Fruit fly (Drosophila melanogaster) whole organism, embryonic: ENCODE results near the gene CG3632.
A peak's percentile ranks its signal among the peaks of the same experiment; 100 is the strongest.

ENCODE experiments used
- CG11085 ChIP-seq: fragments of 200-800 bp; sonication (Bioruptor generic); IDR thresholded peaks from 2 replicates; pipeline ENCODE4 v1.3.6; 2022; ENCODE audit warnings: missing biosample characterization, missing genetic modification characterization
- CG11723 ChIP-seq: fragments of 200-800 bp; sonication (Bioruptor generic); optimal IDR thresholded peaks from 2 replicates; lab custom pipeline; 2017; ENCODE audit warnings: missing biosample characterization, mild to moderate bottlenecking, missing genetic modification characterization
- CG12769 ChIP-seq: fragments of 200-800 bp; sonication (Bioruptor generic); optimal IDR thresholded peaks from 2 replicates; lab custom pipeline; 2019; ENCODE audit warnings: missing biosample characterization, mild to moderate bottlenecking, missing genetic modification characterization, moderate library complexity
- CG15269 ChIP-seq: fragments of 200-800 bp; sonication (Bioruptor generic); optimal IDR thresholded peaks from 2 replicates; lab custom pipeline; 2018; ENCODE audit warnings: missing biosample characterization, mild to moderate bottlenecking, missing genetic modification characterization, moderate library complexity
- CG17186 ChIP-seq: fragments of 200-800 bp; sonication (Bioruptor generic); optimal IDR thresholded peaks from 3 replicates; lab custom pipeline; 2017; ENCODE audit warnings: missing biosample characterization, missing genetic modification reagents, missing genetic modification characterization
- CG17912 ChIP-seq: fragments of 200-800 bp; sonication (Bioruptor generic); optimal IDR thresholded peaks from 2 replicates; lab custom pipeline; 2018; ENCODE audit warnings: missing biosample characterization, mild to moderate bottlenecking, missing genetic modification characterization
- CG1832 ChIP-seq: fragments of 200-800 bp; sonication (Bioruptor generic); optimal IDR thresholded peaks from 2 replicates; lab custom pipeline; 2017; ENCODE audit warnings: missing biosample characterization, mild to moderate bottlenecking, missing genetic modification characterization, inconsistent platforms
- CG2116 ChIP-seq: fragments of 200-800 bp; sonication (Bioruptor generic); optimal IDR thresholded peaks from 3 replicates; lab custom pipeline; 2018; ENCODE audit warnings: missing biosample characterization, mild to moderate bottlenecking, missing genetic modification characterization
- CG2120 ChIP-seq: fragments of 200-800 bp; sonication (Bioruptor generic); optimal IDR thresholded peaks from 3 replicates; lab custom pipeline; 2016; ENCODE audit warnings: missing biosample characterization, missing genetic modification characterization
- CG2202 ChIP-seq: fragments of 200-800 bp; sonication (Bioruptor generic); optimal IDR thresholded peaks from 2 replicates; lab custom pipeline; 2018; ENCODE audit warnings: missing biosample characterization, mild to moderate bottlenecking, missing genetic modification characterization
- CG2712 ChIP-seq: fragments of 200-800 bp; optimal IDR thresholded peaks from 3 replicates; lab custom pipeline; 2019; ENCODE audit warnings: missing biosample characterization, mild to moderate bottlenecking, missing genetic modification characterization, moderate library complexity
- CG31441 ChIP-seq: fragments of 200-800 bp; sonication (Bioruptor generic); IDR thresholded peaks from 2 replicates; pipeline ENCODE4 v1.3.6; 2022; ENCODE audit warnings: missing biosample characterization, missing genetic modification characterization
- CG3163 ChIP-seq: fragments of 200-800 bp; sonication (Bioruptor generic); optimal IDR thresholded peaks from 3 replicates; lab custom pipeline; 2016; ENCODE audit warnings: missing biosample characterization, missing genetic modification characterization
- CG43689 ChIP-seq: fragments of 200-800 bp; sonication (Bioruptor generic); IDR thresholded peaks from 2 replicates; pipeline ENCODE4 v1.3.6; 2022; ENCODE audit warnings: missing biosample characterization, missing genetic modification characterization
- CG4404 ChIP-seq: fragments of 200-800 bp; sonication (Bioruptor generic); IDR thresholded peaks from 2 replicates; pipeline ENCODE4 v1.3.6; 2022; ENCODE audit warnings: missing biosample characterization, missing genetic modification characterization
- CG6854 ChIP-seq: fragments of 200-800 bp; sonication (Bioruptor generic); optimal IDR thresholded peaks from 3 replicates; lab custom pipeline; 2017; ENCODE audit warnings: missing biosample characterization, mild to moderate bottlenecking, missing genetic modification characterization
- CG7928 ChIP-seq: fragments of 200-800 bp; sonication (Bioruptor generic); optimal IDR thresholded peaks from 2 replicates; lab custom pipeline; 2017; ENCODE audit warnings: missing biosample characterization, mild to moderate bottlenecking, missing genetic modification characterization
- Deaf1 ChIP-seq: fragments of 200-800 bp; optimal IDR thresholded peaks from 3 replicates; lab custom pipeline; 2019; ENCODE audit warnings: missing biosample characterization, mild to moderate bottlenecking, missing genetic modification characterization, moderate library complexity
- Dip2 ChIP-seq: fragments of 200-800 bp; sonication (Bioruptor generic); IDR thresholded peaks from 2 replicates; pipeline ENCODE4 v1.3.6; 2022; ENCODE audit warnings: missing biosample characterization, missing genetic modification characterization
- Dip3 ChIP-seq: fragments of 200-800 bp; sonication (Bioruptor generic); optimal IDR thresholded peaks from 3 replicates; lab custom pipeline; 2016; ENCODE audit warnings: missing biosample characterization, missing genetic modification characterization
- E2f2 ChIP-seq: fragments of 200-800 bp; sonication (Bioruptor generic); IDR thresholded peaks from 2 replicates; pipeline ENCODE4 v1.3.6; 2022; ENCODE audit warnings: missing biosample characterization, missing genetic modification characterization
- ERR ChIP-seq: fragments of 200-800 bp; sonication (Bioruptor generic); optimal IDR thresholded peaks from 2 replicates; lab custom pipeline; 2016; ENCODE audit warnings: missing biosample characterization, missing genetic modification characterization
- Fer3 ChIP-seq: fragments of 200-800 bp; sonication (Bioruptor generic); optimal IDR thresholded peaks from 2 replicates; lab custom pipeline; 2018; ENCODE audit warnings: missing biosample characterization, mild to moderate bottlenecking, missing genetic modification characterization, moderate library complexity
- Gsc ChIP-seq: fragments of 200-800 bp; sonication (Bioruptor generic); IDR thresholded peaks from 2 replicates; pipeline ENCODE4 v1.3.6; 2022; ENCODE audit warnings: missing biosample characterization, missing genetic modification characterization
- H15 ChIP-seq: fragments of 200-800 bp; sonication (Bioruptor generic); IDR thresholded peaks from 3 replicates; pipeline ENCODE4 v1.3.6; 2022; ENCODE audit warnings: missing biosample characterization, missing genetic modification characterization
- H2.0 ChIP-seq: fragments of 200-800 bp; sonication (Bioruptor generic); IDR thresholded peaks from 2 replicates; pipeline ENCODE4 v1.3.6; 2022; ENCODE audit warnings: missing biosample characterization, missing genetic modification characterization
- Hr78 ChIP-seq, 2 experiments: fragments of 200-800 bp in 1 of 2; fragments of >200 bp in 1 of 2; sonication (Bioruptor generic) in 1 of 2; optimal IDR thresholded peaks; 2 replicates each; lab custom pipeline; 2017 to 2019; ENCODE audit warnings: missing biosample characterization in 2 of 2, missing genetic modification characterization in 2 of 2, mild to moderate bottlenecking in 1 of 2, moderate library complexity in 1 of 2
- NC2α ChIP-seq: fragments of 200-800 bp; sonication (Bioruptor generic); optimal IDR thresholded peaks from 2 replicates; lab custom pipeline; 2016; ENCODE audit warnings: missing biosample characterization, missing genetic modification characterization
- Ptx1 ChIP-seq: fragments of 200-800 bp; sonication (Bioruptor generic); IDR thresholded peaks from 2 replicates; pipeline ENCODE4 v1.3.6; 2022; ENCODE audit warnings: missing biosample characterization, missing genetic modification characterization
- Ravus ChIP-seq: fragments of 200-800 bp; sonication (Bioruptor generic); IDR thresholded peaks from 2 replicates; pipeline ENCODE4 v1.3.6; 2022; ENCODE audit warnings: missing biosample characterization, missing genetic modification characterization
- Xbp1 ChIP-seq: fragments of 200-800 bp; sonication (Bioruptor generic); optimal IDR thresholded peaks from 3 replicates; lab custom pipeline; 2016; ENCODE audit warnings: missing biosample characterization, mild to moderate bottlenecking, missing genetic modification characterization
- az2 ChIP-seq: fragments of 200-800 bp; sonication (Bioruptor generic); optimal IDR thresholded peaks from 3 replicates; lab custom pipeline; 2016; ENCODE audit warnings: missing biosample characterization, missing genetic modification characterization
- dan ChIP-seq: fragments of 200-800 bp; sonication (Bioruptor generic); IDR thresholded peaks from 2 replicates; pipeline ENCODE4 v1.3.6; 2022; ENCODE audit warnings: missing biosample characterization, missing genetic modification characterization
- fd102C ChIP-seq: fragments of 200-800 bp; sonication (Bioruptor generic); optimal IDR thresholded peaks from 2 replicates; lab custom pipeline; 2018; ENCODE audit warnings: missing biosample characterization, mild to moderate bottlenecking, missing genetic modification characterization, moderate library complexity
- fu2 ChIP-seq: fragments of 200-800 bp; sonication (Bioruptor generic); optimal IDR thresholded peaks from 2 replicates; lab custom pipeline; 2016; ENCODE audit warnings: missing biosample characterization, missing genetic modification characterization
- gt ChIP-seq: fragments of 200-800 bp; sonication (Bioruptor generic); IDR thresholded peaks from 2 replicates; pipeline ENCODE4 v1.3.6; 2022; ENCODE audit warnings: missing biosample characterization, missing genetic modification characterization
- hth ChIP-seq: fragments of >200 bp; optimal IDR thresholded peaks from 2 replicates; lab custom pipeline; 2017; ENCODE audit warnings: inconsistent platforms
- ind ChIP-seq: fragments of 200-800 bp; sonication (Bioruptor generic); optimal IDR thresholded peaks from 3 replicates; lab custom pipeline; 2016; ENCODE audit warnings: missing biosample characterization, missing genetic modification characterization
- jing ChIP-seq: fragments of 200-800 bp; sonication (Bioruptor generic); optimal IDR thresholded peaks from 2 replicates; lab custom pipeline; 2018; ENCODE audit warnings: missing biosample characterization, mild to moderate bottlenecking, missing genetic modification characterization
- knrl ChIP-seq: fragments of 200-800 bp; sonication (Bioruptor generic); IDR thresholded peaks from 3 replicates; pipeline ENCODE4 v1.3.6; 2022; ENCODE audit warnings: missing biosample characterization, missing genetic modification characterization; ENCODE audit not compliant: partially characterized antibody
- oc ChIP-seq: fragments of 200-800 bp; sonication (Bioruptor generic); optimal IDR thresholded peaks from 2 replicates; lab custom pipeline; 2018; ENCODE audit warnings: missing biosample characterization, mild to moderate bottlenecking, missing genetic modification characterization, moderate library complexity
- phol ChIP-seq: fragments of 200-800 bp; sonication (Bioruptor generic); optimal IDR thresholded peaks from 3 replicates; lab custom pipeline; 2018; ENCODE audit warnings: missing biosample characterization, mild to moderate bottlenecking, missing genetic modification characterization, moderate library complexity
- pros ChIP-seq: fragments of 200-800 bp; sonication (Bioruptor generic); optimal IDR thresholded peaks from 3 replicates; lab custom pipeline; 2019; ENCODE audit warnings: missing biosample characterization, mild to moderate bottlenecking, missing genetic modification characterization, moderate library complexity
- schlank ChIP-seq: fragments of 200-800 bp; sonication (Bioruptor generic); optimal IDR thresholded peaks from 2 replicates; lab custom pipeline; 2018; ENCODE audit warnings: missing biosample characterization, mild to moderate bottlenecking, missing genetic modification characterization
- sens-2 ChIP-seq: fragments of 200-800 bp; sonication (Bioruptor generic); IDR thresholded peaks from 2 replicates; pipeline ENCODE4 v1.3.6; 2022; ENCODE audit warnings: missing biosample characterization, missing genetic modification characterization
- shn ChIP-seq: fragments of 200-800 bp; sonication (Bioruptor generic); optimal IDR thresholded peaks from 3 replicates; lab custom pipeline; 2016; ENCODE audit warnings: missing biosample characterization, missing genetic modification characterization
- slbo ChIP-seq: fragments of 200-800 bp; sonication (Bioruptor generic); IDR thresholded peaks from 2 replicates; pipeline ENCODE4 v1.3.6; 2022; ENCODE audit warnings: missing biosample characterization, missing genetic modification characterization
- slp2 ChIP-seq: fragments of 200-800 bp; sonication (Bioruptor generic); optimal IDR thresholded peaks from 2 replicates; lab custom pipeline; 2016; ENCODE audit warnings: missing biosample characterization, missing genetic modification characterization
- sr ChIP-seq: fragments of 200-800 bp; sonication (Bioruptor generic); IDR thresholded peaks from 3 replicates; pipeline ENCODE4 v1.3.6; 2022; ENCODE audit warnings: missing biosample characterization, missing genetic modification characterization
- ttk ChIP-seq: fragments of 200-800 bp; sonication (Bioruptor generic); IDR thresholded peaks from 2 replicates; pipeline ENCODE4 v2.1.2; 2022; ENCODE audit warnings: missing biosample characterization, missing genetic modification characterization
- tup ChIP-seq: fragments of 200-800 bp; sonication (Bioruptor generic); optimal IDR thresholded peaks from 2 replicates; lab custom pipeline; 2016; ENCODE audit warnings: missing biosample characterization, mild to moderate bottlenecking, missing genetic modification characterization, moderate library complexity
- vnd ChIP-seq: fragments of 200-800 bp; sonication (Bioruptor generic); IDR thresholded peaks from 3 replicates; pipeline ENCODE4 v1.3.6; 2022; ENCODE audit warnings: missing biosample characterization, missing genetic modification characterization; ENCODE audit not compliant: partially characterized antibody

Gene CG3632

dm6 chrX:16270795-16271194 lies 25.7 kb upstream of the CG3632 start, which contains the start of gene Mfe2 (continued):
- TF ChIP-seq Hr78 (GFP tag; optimal IDR thresholded peaks at IDR 0.05; lab: Kevin White, UChicago) (peak in 1 of 2 experiments; percentile 94), sr (GFP tag; lab: Robert Waterston, UW) (peak; percentile 40; the same call in 1 of the 3 replicates), sens-2 (no peak), CG6854 (GFP tag; lab: Kevin White, UChicago) (no peak), CG11085 (GFP tag; lab: Robert Waterston, UW) (0 out of 2 replicates have a peak, but pooled peaks have one; percentile 32), phol (tag; lab: Kevin White, UChicago) (peak; percentile 61), CG11723 (GFP tag; lab: Kevin White, UChicago) (no peak), Deaf1 (tag; lab: Kevin White, UChicago) (peak; percentile 36), slp2 (GFP tag; lab: Kevin White, UChicago) (peak; percentile 20), vnd (GFP tag; lab: Robert Waterston, UW) (no peak), CG2116 (GFP tag; lab: Kevin White, UChicago) (peak; percentile 65), CG3163 (GFP tag; lab: Kevin White, UChicago) (peak; percentile 50), hth (lab: Kevin White, UChicago) (no peak), CG2120 (GFP tag; lab: Kevin White, UChicago) (peak; percentile 81), knrl (peak; percentile 55; the same call in 1 of the 3 replicates), gt (no peak), schlank (tag; lab: Kevin White, UChicago) (no peak), tup (GFP tag; lab: Kevin White, UChicago) (no peak), NC2α (GFP tag; lab: Kevin White, UChicago) (peak; percentile 1), dan (GFP tag; lab: Robert Waterston, UW) (no peak), oc (tag; lab: Kevin White, UChicago) (peak; percentile 32), H15 (peak; percentile 24; the same call in 1 of the 3 replicates), Dip3 (peak; percentile 58), fu2 (GFP tag; lab: Kevin White, UChicago) (peak; percentile 73), E2f2 (GFP tag; lab: Robert Waterston, UW) (peak; percentile 61), CG2712 (tag; lab: Kevin White, UChicago) (peak; percentile 41), jing (no peak), CG4404 (GFP tag; lab: Robert Waterston, UW) (no peak), H2.0 (GFP tag; lab: Robert Waterston, UW) (no peak), Dip2 (GFP tag; lab: Robert Waterston, UW) (no peak), Ravus (no peak), CG1832 (GFP tag; lab: Kevin White, UChicago) (no peak), ind (GFP tag; lab: Kevin White, UChicago) (peak; percentile 55), Fer3 (tag; lab: Kevin White, UChicago) (no peak), Xbp1 (peak; percentile 56), CG2202 (no peak), ttk (GFP tag; lab: Robert Waterston, UW) (no peak), CG15269 (no peak), pros (GFP tag; lab: Kevin White, UChicago) (no peak), Gsc (no peak), fd102C (GFP tag; lab: Kevin White, UChicago) (no peak), CG12769 (tag; lab: Kevin White, UChicago) (peak; percentile 62), CG7928 (GFP tag; lab: Kevin White, UChicago) (peak; percentile 44), CG17186 (peak; percentile 64), shn (GFP tag; lab: Kevin White, UChicago) (peak; percentile 58), CG43689 (GFP tag; lab: Robert Waterston, UW) (no peak), CG17912 (GFP tag; lab: Kevin White, UChicago) (peak; percentile 38), ERR (GFP tag; lab: Kevin White, UChicago) (peak; percentile 57), Ptx1 (GFP tag; lab: Robert Waterston, UW) (peak; percentile 44), az2 (GFP tag; lab: Kevin White, UChicago) (peak; percentile 11), CG31441 (no peak), slbo (GFP tag; lab: Robert Waterston, UW) (peak; percentile 85)
